Worm (Caenorhabditis elegans) whole organism, young adult: ENCODE measurements around the gene str-262.
A peak's percentile ranks its signal among the peaks of the same experiment; 100 is the strongest.

Experiments used
- B0019.2 ChIP-seq: fragments of 200-800 bp; sonication (Bioruptor generic); conservative IDR thresholded peaks from 2 replicates; pipeline ENCODE4 v1.3.6; 2022; ENCODE audit warnings: missing genetic modification reagents, missing genetic modification characterization, missing compliant biosample characterization
- B0336.3 ChIP-seq: fragments of 200-800 bp; sonication (Bioruptor generic); IDR thresholded peaks from 2 replicates; pipeline ENCODE4 v1.3.6; 2022; ENCODE audit warnings: missing genetic modification characterization, missing compliant biosample characterization
- C06A6.2 ChIP-seq: fragments of 200-800 bp; sonication (Bioruptor generic); conservative IDR thresholded peaks from 2 replicates; pipeline ENCODE4 v1.3.6; 2022; ENCODE audit warnings: missing genetic modification characterization, missing compliant biosample characterization
- F33H1.4 ChIP-seq: fragments of 200-800 bp; sonication (Bioruptor generic); IDR thresholded peaks from 2 replicates; pipeline ENCODE4 v1.3.6; 2022; ENCODE audit warnings: missing genetic modification reagents, missing genetic modification characterization, missing compliant biosample characterization
- F37B4.10 ChIP-seq: fragments of 200-800 bp; sonication (Bioruptor generic); IDR thresholded peaks from 2 replicates; pipeline ENCODE4 v1.3.6; 2022; ENCODE audit warnings: missing genetic modification characterization, missing compliant biosample characterization
- F39B2.1 ChIP-seq: fragments of 200-800 bp; sonication (Bioruptor generic); IDR thresholded peaks from 2 replicates; pipeline ENCODE4 v1.3.6; 2022; ENCODE audit warnings: missing genetic modification reagents, missing genetic modification characterization, missing compliant biosample characterization
- F52B5.7 ChIP-seq: sonication (generic microtip); optimal IDR thresholded peaks from 2 replicates; lab custom pipeline; 2016; ENCODE audit warnings: mild to moderate bottlenecking, missing genetic modification characterization, missing compliant biosample characterization
- F57C9.4 ChIP-seq: sonication (generic microtip); optimal IDR thresholded peaks from 2 replicates; lab custom pipeline; 2017; ENCODE audit warnings: mild to moderate bottlenecking, missing genetic modification characterization, missing compliant biosample characterization
- K11D2.4 ChIP-seq: fragments of 200-800 bp; sonication (Bioruptor generic); IDR thresholded peaks from 2 replicates; pipeline ENCODE4 v1.3.6; 2022; ENCODE audit warnings: missing genetic modification reagents, missing genetic modification characterization, missing compliant biosample characterization
- K12H6.12 ChIP-seq: fragments of 200-800 bp; sonication (Bioruptor generic); optimal IDR thresholded peaks from 2 replicates; lab custom pipeline; 2018; ENCODE audit warnings: mild to moderate bottlenecking, missing genetic modification characterization, missing compliant biosample characterization
- bed-2 ChIP-seq: fragments of 200-800 bp; sonication (Bioruptor generic); IDR thresholded peaks from 2 replicates; pipeline ENCODE4 v1.3.6; 2022; ENCODE audit warnings: missing genetic modification reagents, missing genetic modification characterization, missing compliant biosample characterization
- cebp-1 ChIP-seq, 2 experiments: fragments of 200-800 bp in 1 of 2; sonication (Bioruptor generic) in 1 of 2; sonication (generic microtip) in 1 of 2; IDR thresholded peaks in 1 of 2; optimal IDR thresholded peaks in 1 of 2; 2 replicates each; pipeline versions ENCODE4 v1.3.6 to Lab custom; 2017 to 2022; ENCODE audit warnings: missing compliant biosample characterization in 2 of 2, missing genetic modification characterization in 2 of 2, mild to moderate bottlenecking in 1 of 2, missing genetic modification reagents in 1 of 2, moderate library complexity in 1 of 2
- cebp-2 ChIP-seq: fragments of 200-800 bp; sonication (Bioruptor generic); IDR thresholded peaks from 2 replicates; pipeline ENCODE4 v1.3.6; 2022; ENCODE audit warnings: missing genetic modification characterization, missing compliant biosample characterization
- ceh-27 ChIP-seq: fragments of 200-800 bp; sonication (Bioruptor generic); optimal IDR thresholded peaks from 2 replicates; lab custom pipeline; 2018; ENCODE audit warnings: mild to moderate bottlenecking, missing genetic modification characterization, moderate library complexity, missing compliant biosample characterization
- ceh-40 ChIP-seq: fragments of 200-800 bp; sonication (Bioruptor generic); IDR thresholded peaks from 2 replicates; pipeline ENCODE4 v1.3.6; 2022; ENCODE audit warnings: missing genetic modification characterization, missing compliant biosample characterization
- ceh-58 ChIP-seq: fragments of 200-800 bp; sonication (Bioruptor generic); IDR thresholded peaks from 2 replicates; pipeline ENCODE4 v1.3.6; 2022; ENCODE audit warnings: missing genetic modification characterization, missing compliant biosample characterization
- chd-7 ChIP-seq: sonication (generic microtip); optimal IDR thresholded peaks from 2 replicates; lab custom pipeline; 2016; ENCODE audit warnings: mild to moderate bottlenecking, missing genetic modification characterization, moderate library complexity, missing compliant biosample characterization
- die-1 ChIP-seq: sonication (generic microtip); optimal IDR thresholded peaks from 2 replicates; lab custom pipeline; 2016; ENCODE audit warnings: missing genotype, mild to moderate bottlenecking, missing genetic modification characterization, missing compliant biosample characterization
- dox-1 ChIP-seq: fragments of 200-800 bp; sonication (Bioruptor generic); IDR thresholded peaks from 2 replicates; pipeline ENCODE4 v1.3.6; 2022; ENCODE audit warnings: missing genetic modification reagents, missing genetic modification characterization, missing compliant biosample characterization
- dpl-1 ChIP-seq: fragments of 150-350 bp; optimal IDR thresholded peaks from 2 replicates; lab custom pipeline; 2014; ENCODE audit warnings: missing biosample characterization, missing genetic modification reagents, missing genetic modification characterization
- egrh-3 ChIP-seq: fragments of 200-800 bp; sonication (Bioruptor generic); IDR thresholded peaks from 2 replicates; pipeline ENCODE4 v1.3.6; 2022; ENCODE audit warnings: missing genetic modification reagents, missing genetic modification characterization, missing compliant biosample characterization
- ets-4 ChIP-seq: fragments of 200-800 bp; sonication (Bioruptor generic); optimal IDR thresholded peaks from 2 replicates; lab custom pipeline; 2018; ENCODE audit warnings: mild to moderate bottlenecking, missing genetic modification characterization, missing compliant biosample characterization
- gei-17 ChIP-seq: fragments of 200-800 bp; sonication (Bioruptor generic); optimal IDR thresholded peaks from 2 replicates; lab custom pipeline; 2018; ENCODE audit warnings: mild to moderate bottlenecking, missing genetic modification characterization, missing compliant biosample characterization
- hlh-12 ChIP-seq: sonication (generic microtip); optimal IDR thresholded peaks from 2 replicates; lab custom pipeline; 2016; ENCODE audit warnings: missing genetic modification characterization, missing compliant biosample characterization
- hmg-1.2 ChIP-seq: fragments of 200-800 bp; sonication (Bioruptor generic); IDR thresholded peaks from 2 replicates; pipeline ENCODE4 v1.3.6; 2022; ENCODE audit warnings: missing genetic modification reagents, missing genetic modification characterization, missing compliant biosample characterization
- hmg-20 ChIP-seq: fragments of 200-800 bp; sonication (Bioruptor generic); IDR thresholded peaks from 2 replicates; pipeline ENCODE4 v1.3.6; 2022; ENCODE audit warnings: missing genetic modification reagents, missing genetic modification characterization, missing compliant biosample characterization
- lag-1 ChIP-seq: fragments of 200-800 bp; sonication (Bioruptor generic); IDR thresholded peaks from 2 replicates; pipeline ENCODE4 v1.3.6; 2022; ENCODE audit warnings: missing genetic modification reagents, missing genetic modification characterization, missing compliant biosample characterization
- lin-35 ChIP-seq, 3 experiments: fragments of 150-350 bp in 2 of 3; sonication (generic microtip) in 1 of 3; optimal IDR thresholded peaks; 2 replicates each; lab custom pipeline; 2014 to 2018; ENCODE audit warnings: missing biosample characterization in 3 of 3, missing genetic modification characterization in 3 of 3, missing genetic modification reagents in 3 of 3
- lir-1 ChIP-seq: fragments of 200-800 bp; sonication (Bioruptor generic); conservative IDR thresholded peaks from 2 replicates; pipeline ENCODE4 v1.3.6; 2022; ENCODE audit warnings: missing genetic modification reagents, missing genetic modification characterization, missing compliant biosample characterization
- madf-6 ChIP-seq: fragments of 200-800 bp; sonication (Bioruptor generic); IDR thresholded peaks from 2 replicates; pipeline ENCODE4 v1.3.6; 2022; ENCODE audit warnings: missing genetic modification reagents, missing genetic modification characterization, missing compliant biosample characterization
- mcd-1 ChIP-seq: fragments of 200-800 bp; sonication (Bioruptor generic); IDR thresholded peaks from 2 replicates; pipeline ENCODE4 v1.3.6; 2022; ENCODE audit warnings: missing genetic modification reagents, missing genetic modification characterization, missing compliant biosample characterization
- mxl-1 ChIP-seq: sonication (generic microtip); optimal IDR thresholded peaks from 2 replicates; lab custom pipeline; 2016; ENCODE audit warnings: missing genetic modification characterization, missing compliant biosample characterization
- nfya-2 ChIP-seq: fragments of 200-800 bp; sonication (Bioruptor generic); IDR thresholded peaks from 2 replicates; pipeline ENCODE4 v1.3.6; 2022; ENCODE audit warnings: missing genetic modification reagents, missing genetic modification characterization, missing compliant biosample characterization
- nhr-120 ChIP-seq: fragments of 200-800 bp; sonication (Bioruptor generic); IDR thresholded peaks from 2 replicates; pipeline ENCODE4 v1.3.6; 2022; ENCODE audit warnings: missing genetic modification characterization, missing compliant biosample characterization
- nhr-80 ChIP-seq: sonication (generic microtip); optimal IDR thresholded peaks from 2 replicates; lab custom pipeline; 2016; ENCODE audit warnings: missing genetic modification characterization, missing compliant biosample characterization
- nhr-90 ChIP-seq: sonication (generic microtip); optimal IDR thresholded peaks from 2 replicates; lab custom pipeline; 2016; ENCODE audit warnings: missing genotype, mild to moderate bottlenecking, missing genetic modification characterization, missing compliant biosample characterization
- pbrm-1 ChIP-seq: fragments of 200-800 bp; sonication (Bioruptor generic); IDR thresholded peaks from 2 replicates; pipeline ENCODE4 v1.3.6; 2022; ENCODE audit warnings: missing genetic modification reagents, missing genetic modification characterization, missing compliant biosample characterization
- pha-4 ChIP-seq: fragments of 150-350 bp; sonication (generic microtip); optimal IDR thresholded peaks from 2 replicates; lab custom pipeline; 2014; ENCODE audit warnings: missing biosample characterization, missing genetic modification reagents, missing genetic modification characterization
- rcor-1 ChIP-seq: fragments of 200-800 bp; sonication (Bioruptor generic); IDR thresholded peaks from 2 replicates; pipeline ENCODE4 v1.3.6; 2022; ENCODE audit warnings: missing genetic modification reagents, missing genetic modification characterization, missing compliant biosample characterization
- snpc-3.4 ChIP-seq: sonication (generic microtip); optimal IDR thresholded peaks from 2 replicates; lab custom pipeline; 2017; ENCODE audit warnings: missing genetic modification characterization, mild to moderate bottlenecking, missing compliant biosample characterization, antibody characterized with exemption, moderate library complexity, missing genotype, missing genetic modification reagents
- somi-1 ChIP-seq: fragments of 200-800 bp; sonication (Bioruptor generic); optimal IDR thresholded peaks from 2 replicates; lab custom pipeline; 2018; ENCODE audit warnings: mild to moderate bottlenecking, missing genetic modification characterization, missing compliant biosample characterization
- tlf-1 ChIP-seq: fragments of 200-800 bp; sonication (Bioruptor generic); optimal IDR thresholded peaks from 2 replicates; lab custom pipeline; 2018; ENCODE audit warnings: mild to moderate bottlenecking, missing genetic modification characterization, missing compliant biosample characterization
- unc-62 ChIP-seq: fragments of 150-350 bp; optimal IDR thresholded peaks from 2 replicates; lab custom pipeline; 2014; ENCODE audit warnings: missing biosample characterization, missing genetic modification reagents, missing genetic modification characterization
- zfh-2 ChIP-seq: fragments of 200-800 bp; sonication (Bioruptor generic); conservative IDR thresholded peaks from 2 replicates; pipeline ENCODE4 v1.3.6; 2022; ENCODE audit warnings: missing genetic modification reagents, missing genetic modification characterization, missing compliant biosample characterization
- ztf-18 ChIP-seq: sonication (generic microtip); optimal IDR thresholded peaks from 2 replicates; lab custom pipeline; 2016; ENCODE audit warnings: missing genotype, mild to moderate bottlenecking, missing genetic modification characterization, missing compliant biosample characterization
- ztf-22 ChIP-seq: fragments of 200-800 bp; sonication (Bioruptor generic); optimal IDR thresholded peaks from 2 replicates; lab custom pipeline; 2018; ENCODE audit warnings: mild to moderate bottlenecking, missing genetic modification characterization, moderate library complexity, missing compliant biosample characterization
- ztf-26 ChIP-seq: sonication (generic microtip); optimal IDR thresholded peaks from 2 replicates; lab custom pipeline; 2017; ENCODE audit warnings: missing genetic modification characterization, missing compliant biosample characterization
- ztf-28 ChIP-seq: fragments of 200-800 bp; sonication (Bioruptor generic); IDR thresholded peaks from 2 replicates; pipeline ENCODE4 v1.3.6; 2022; ENCODE audit warnings: missing genetic modification reagents, missing genetic modification characterization, missing compliant biosample characterization
- ztf-6 ChIP-seq: fragments of 200-800 bp; sonication (Bioruptor generic); IDR thresholded peaks from 2 replicates; pipeline ENCODE4 v1.3.6; 2022; ENCODE audit warnings: missing genetic modification reagents, missing genetic modification characterization, missing compliant biosample characterization

Gene str-262

DNA sequence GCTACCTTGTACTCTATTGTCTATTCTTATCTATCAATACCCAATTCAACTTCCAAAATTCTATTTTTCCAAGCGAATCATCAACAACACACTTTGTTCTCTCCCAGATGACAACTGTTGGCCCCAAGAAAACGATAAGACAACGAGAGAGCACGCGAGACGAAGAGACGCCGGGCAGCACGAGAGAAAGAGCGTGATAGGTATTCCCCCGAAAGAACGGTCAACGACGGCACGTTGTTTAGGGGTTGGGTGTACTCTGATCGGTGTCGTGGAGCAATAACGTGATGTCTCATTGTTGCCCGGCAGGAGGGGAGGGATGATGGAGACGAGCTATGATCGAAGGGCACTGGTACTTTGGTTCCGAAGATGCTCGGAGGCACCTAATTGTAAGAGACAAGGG is 21.2 kb downstream of the str-262 start (continued):
- TF ChIP-seq nhr-80 (tag; lab: Kevin White, UChicago) (peak; percentile 97), F37B4.10 (GFP tag; lab: Robert Waterston, UW) (no peak), hmg-20 (GFP tag; lab: Robert Waterston, UW) (no peak), F57C9.4 (tag; lab: Kevin White, UChicago) (no peak), unc-62 (GFP tag; lab: Kevin White, UChicago) (peak; percentile 83), gei-17 (GFP tag; lab: Kevin White, UChicago) (peak; percentile 55), F52B5.7 (tag; lab: Kevin White, UChicago) (peak; percentile 76), rcor-1 (peak; percentile 47; the same call in 1 of the 2 replicates), cebp-2 (0 out of 2 replicates have a peak, but pooled peaks have one; percentile 61), ztf-6 (no peak), B0019.2 (GFP tag; lab: Robert Waterston, UW) (no peak), B0336.3 (GFP tag; lab: Robert Waterston, UW) (peak; percentile 96), ztf-22 (GFP tag; lab: Kevin White, UChicago) (peak; percentile 93), lir-1 (GFP tag; lab: Robert Waterston, UW) (peak; percentile 73), ztf-28 (GFP tag; lab: Robert Waterston, UW) (no peak), pbrm-1 (GFP tag; lab: Robert Waterston, UW) (peak; percentile 77), ztf-26 (tag; lab: Kevin White, UChicago) (peak; percentile 83), madf-6 (GFP tag; lab: Robert Waterston, UW) (0 out of 2 replicates have a peak, but pooled peaks have one; percentile 31), C06A6.2 (GFP tag; lab: Robert Waterston, UW) (peak; percentile 84), F33H1.4 (GFP tag; lab: Robert Waterston, UW) (no peak), egrh-3 (GFP tag; lab: Robert Waterston, UW) (peak; percentile 67), K12H6.12 (peak; percentile 71), zfh-2 (GFP tag; lab: Robert Waterston, UW) (peak; percentile 81), bed-2 (GFP tag; lab: Robert Waterston, UW) (no peak), nhr-120 (GFP tag; lab: Robert Waterston, UW) (no peak), mxl-1 (no peak), chd-7 (tag; lab: Kevin White, UChicago) (peak; percentile 93), hlh-12 (tag; lab: Kevin White, UChicago) (no peak), nhr-90 (tag; lab: Kevin White, UChicago) (peak; percentile 79), snpc-3.4 (tag; lab: Kevin White, UChicago) (no peak), ceh-40 (GFP tag; lab: Robert Waterston, UW) (no peak), lag-1 (GFP tag; lab: Robert Waterston, UW) (no peak), nfya-2 (no peak), pha-4 (tag; lab: Kevin White, UChicago) (peak; percentile 93), mcd-1 (peak; percentile 73), ceh-58 (no peak), F39B2.1 (no peak), K11D2.4 (GFP tag; lab: Robert Waterston, UW) (peak; percentile 84), dox-1 (GFP tag; lab: Robert Waterston, UW) (peak; percentile 60; the same call in 1 of the 2 replicates), ztf-18 (tag; lab: Kevin White, UChicago) (no peak), cebp-1 (GFP tag; IDR thresholded peaks at IDR 0.05; lab: Robert Waterston, UW) (peak; percentile 33; the same call in 1 of the 2 replicates), cebp-1 (tag; optimal IDR thresholded peaks at IDR 0.05; lab: Kevin White, UChicago) (peak; percentile 89), lin-35 (GFP tag; optimal IDR thresholded peaks at IDR 0.05; lab: Kevin White, UChicago) (peak in 1 of 3 experiments; percentile 29), ceh-27 (peak; percentile 41), die-1 (tag; lab: Kevin White, UChicago) (peak; percentile 57), dpl-1 (GFP tag; lab: Kevin White, UChicago) (no peak), tlf-1 (GFP tag; lab: Kevin White, UChicago) (peak; percentile 84), ets-4 (GFP tag; lab: Kevin White, UChicago) (peak; percentile 84), somi-1 (peak; percentile 89), hmg-1.2 (peak; percentile 85)
